Worm (Caenorhabditis elegans): ENCODE results near the gene mrpl-18.

DNA sequence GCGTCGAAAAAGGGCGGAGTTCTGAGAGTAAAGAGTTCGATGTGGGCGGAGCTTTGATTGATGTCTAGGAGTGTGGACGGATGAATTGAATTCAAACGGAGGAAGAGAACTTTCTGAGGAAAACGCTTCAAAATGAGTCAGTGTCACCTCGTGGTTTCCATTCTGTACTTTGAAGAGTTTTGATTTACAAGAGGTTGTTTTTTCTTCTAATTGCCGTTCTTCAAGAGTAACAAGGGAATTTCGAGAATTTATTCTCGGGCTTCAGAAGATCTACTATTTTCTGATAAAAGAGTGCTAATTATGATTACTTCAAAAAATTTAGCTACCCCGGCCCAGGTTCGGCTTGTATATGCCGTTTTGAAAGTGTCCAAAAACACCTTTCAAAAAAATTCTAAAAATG, 31.4 kb downstream of the mrpl-18 start, which contains the start of gene C50C3.12:
- TF ChIP-seq zag-1 (tag; optimal IDR thresholded peaks at IDR 0.05) (no peak), alr-1 (tag; optimal IDR thresholded peaks at IDR 0.05) (no peak), unc-62 (GFP tag; optimal IDR thresholded peaks at IDR 0.05) (no peak), ztf-11 (tag; optimal IDR thresholded peaks at IDR 0.05) (no peak)
